Fruit fly (Drosophila melanogaster) whole organism, embryonic: Measurements from ENCODE around the gene CG13796.

Source experiments
- CG10959 ChIP-seq: fragments of 200-800 bp; sonication (Bioruptor generic); IDR thresholded peaks from 2 replicates; pipeline ENCODE4 v1.3.6; 2022; ENCODE audit warnings: missing biosample characterization, missing genetic modification characterization
- CG11085 ChIP-seq: fragments of 200-800 bp; sonication (Bioruptor generic); IDR thresholded peaks from 2 replicates; pipeline ENCODE4 v1.3.6; 2022; ENCODE audit warnings: missing biosample characterization, missing genetic modification characterization
- CG11504 ChIP-seq: fragments of 200-800 bp; sonication (Bioruptor generic); optimal IDR thresholded peaks from 3 replicates; lab custom pipeline; 2019; ENCODE audit warnings: missing biosample characterization, mild to moderate bottlenecking, missing genetic modification characterization, moderate library complexity
- CG11696 ChIP-seq: fragments of 200-800 bp; sonication (Bioruptor generic); IDR thresholded peaks from 2 replicates; pipeline ENCODE4 v1.3.6; 2022; ENCODE audit warnings: missing biosample characterization, missing genetic modification characterization
- CG12744 ChIP-seq: fragments of 200-800 bp; sonication (Bioruptor generic); optimal IDR thresholded peaks from 2 replicates; lab custom pipeline; 2016; ENCODE audit warnings: missing biosample characterization, missing genetic modification characterization
- CG13123 ChIP-seq: fragments of 200-800 bp; sonication (Bioruptor generic); optimal IDR thresholded peaks from 2 replicates; lab custom pipeline; 2016; ENCODE audit warnings: missing biosample characterization, missing genetic modification characterization
- CG13894 ChIP-seq: fragments of 200-800 bp; sonication (Bioruptor generic); optimal IDR thresholded peaks from 3 replicates; lab custom pipeline; 2018; ENCODE audit warnings: missing biosample characterization, mild to moderate bottlenecking, missing genetic modification characterization, moderate library complexity
- CG18476 ChIP-seq: fragments of 200-800 bp; sonication (Bioruptor generic); optimal IDR thresholded peaks from 2 replicates; lab custom pipeline; 2016; ENCODE audit warnings: missing biosample characterization, mild to moderate bottlenecking, missing genetic modification characterization
- CG2120 ChIP-seq: fragments of 200-800 bp; sonication (Bioruptor generic); optimal IDR thresholded peaks from 3 replicates; lab custom pipeline; 2016; ENCODE audit warnings: missing biosample characterization, missing genetic modification characterization
- CG30403 ChIP-seq: fragments of 200-800 bp; sonication (Bioruptor generic); optimal IDR thresholded peaks from 3 replicates; lab custom pipeline; 2016; ENCODE audit warnings: missing biosample characterization, missing genetic modification characterization
- CG3281 ChIP-seq: fragments of 200-800 bp; sonication (Bioruptor generic); optimal IDR thresholded peaks from 3 replicates; lab custom pipeline; 2017; ENCODE audit warnings: missing biosample characterization, mild to moderate bottlenecking, missing genetic modification characterization
- CG34422 ChIP-seq: fragments of 200-800 bp; sonication (Bioruptor generic); IDR thresholded peaks from 3 replicates; pipeline ENCODE4 v1.3.6; 2022; ENCODE audit warnings: missing biosample characterization, missing genetic modification characterization
- CG3726 ChIP-seq: fragments of 200-800 bp; sonication (Bioruptor generic); IDR thresholded peaks from 3 replicates; pipeline ENCODE4, ENCODE4 v1.3.6; 2022; ENCODE audit warnings: missing biosample characterization, missing genetic modification characterization
- CG43689 ChIP-seq: fragments of 200-800 bp; sonication (Bioruptor generic); IDR thresholded peaks from 2 replicates; pipeline ENCODE4 v1.3.6; 2022; ENCODE audit warnings: missing biosample characterization, missing genetic modification characterization
- CG6254 ChIP-seq: fragments of 200-800 bp; sonication (Bioruptor generic); optimal IDR thresholded peaks from 3 replicates; lab custom pipeline; 2017; ENCODE audit warnings: mild to moderate bottlenecking, missing biosample characterization, missing genetic modification reagents, missing genetic modification characterization
- CG7372 ChIP-seq: fragments of 200-800 bp; sonication (Bioruptor generic); IDR thresholded peaks from 2 replicates; pipeline ENCODE4 v1.3.6; 2022; ENCODE audit warnings: missing biosample characterization, missing genetic modification characterization
- CG9932 ChIP-seq: fragments of 200-800 bp; sonication (Bioruptor generic); IDR thresholded peaks from 2 replicates; pipeline ENCODE4 v1.3.6; 2022; ENCODE audit warnings: missing biosample characterization, missing genetic modification characterization
- D19A ChIP-seq: fragments of 200-800 bp; optimal IDR thresholded peaks from 3 replicates; lab custom pipeline; 2019; ENCODE audit warnings: missing biosample characterization, mild to moderate bottlenecking, missing genetic modification characterization, moderate library complexity
- Drgx ChIP-seq: fragments of 200-800 bp; sonication (Bioruptor generic); IDR thresholded peaks from 2 replicates; pipeline ENCODE4 v1.3.6; 2022; ENCODE audit warnings: missing biosample characterization, missing genetic modification characterization
- Fer3 ChIP-seq: fragments of 200-800 bp; sonication (Bioruptor generic); optimal IDR thresholded peaks from 2 replicates; lab custom pipeline; 2018; ENCODE audit warnings: missing biosample characterization, mild to moderate bottlenecking, missing genetic modification characterization, moderate library complexity
- HLH54F ChIP-seq: fragments of 200-800 bp; sonication (Bioruptor generic); optimal IDR thresholded peaks from 3 replicates; lab custom pipeline; 2016; ENCODE audit warnings: missing biosample characterization, missing genetic modification characterization
- Hand ChIP-seq: fragments of 200-800 bp; sonication (Bioruptor generic); optimal IDR thresholded peaks from 2 replicates; lab custom pipeline; 2017; ENCODE audit warnings: mild to moderate bottlenecking, missing biosample characterization, missing genetic modification reagents, missing genetic modification characterization
- Hmx ChIP-seq: fragments of 200-800 bp; sonication (Bioruptor generic); optimal IDR thresholded peaks from 2 replicates; lab custom pipeline; 2016; ENCODE audit warnings: missing biosample characterization, missing genetic modification characterization
- Hr78 ChIP-seq, 2 experiments: fragments of 200-800 bp in 1 of 2; fragments of >200 bp in 1 of 2; sonication (Bioruptor generic) in 1 of 2; optimal IDR thresholded peaks; 2 replicates each; lab custom pipeline; 2017 to 2019; ENCODE audit warnings: missing biosample characterization in 2 of 2, missing genetic modification characterization in 2 of 2, mild to moderate bottlenecking in 1 of 2, moderate library complexity in 1 of 2
- Nf-YC ChIP-seq: fragments of 200-800 bp; optimal IDR thresholded peaks from 3 replicates; lab custom pipeline; 2019; ENCODE audit warnings: missing biosample characterization, mild to moderate bottlenecking, missing genetic modification characterization, moderate library complexity
- Opbp ChIP-seq: fragments of 200-800 bp; sonication (Bioruptor generic); IDR thresholded peaks from 3 replicates; pipeline ENCODE4 v1.3.6; 2022; ENCODE audit warnings: missing biosample characterization, missing genetic modification characterization; ENCODE audit not compliant: partially characterized antibody
- Scr ChIP-seq: fragments of 200-800 bp; sonication (Bioruptor generic); IDR thresholded peaks from 2 replicates; pipeline ENCODE4 v1.3.6; 2022; ENCODE audit warnings: missing biosample characterization, missing genetic modification characterization; ENCODE audit not compliant: partially characterized antibody
- Spps ChIP-seq: fragments of 200-800 bp; sonication (Bioruptor generic); optimal IDR thresholded peaks from 2 replicates; lab custom pipeline; 2018; ENCODE audit warnings: missing biosample characterization, mild to moderate bottlenecking, missing genetic modification characterization
- Trl ChIP-seq, 3 experiments: fragments of >200 bp in 2 of 3; fragments of 200-800 bp in 1 of 3; sonication (Bioruptor generic) in 1 of 3; optimal IDR thresholded peaks; 2 replicates in 1 of 3; 3 replicates in 2 of 3; lab custom pipeline; 2016 to 2017; ENCODE audit warnings: missing biosample characterization in 1 of 3, missing genetic modification characterization in 1 of 3
- Usf ChIP-seq: fragments of 200-800 bp; sonication (Bioruptor generic); optimal IDR thresholded peaks from 2 replicates; lab custom pipeline; 2017; ENCODE audit warnings: missing genotype, missing biosample characterization, missing genetic modification characterization
- ase ChIP-seq: fragments of 200-800 bp; sonication (Bioruptor generic); IDR thresholded peaks from 3 replicates; pipeline ENCODE4 v1.3.6; 2022; ENCODE audit warnings: missing biosample characterization, missing genetic modification characterization
- caup ChIP-seq: fragments of 200-800 bp; sonication (Bioruptor generic); optimal IDR thresholded peaks from 3 replicates; lab custom pipeline; 2017; ENCODE audit warnings: missing biosample characterization, mild to moderate bottlenecking, missing genetic modification characterization, moderate library complexity; ENCODE audit not compliant: severe bottlenecking
- corto ChIP-seq: fragments of 200-800 bp; sonication (Bioruptor generic); optimal IDR thresholded peaks from 2 replicates; lab custom pipeline; 2016; ENCODE audit warnings: missing biosample characterization, mild to moderate bottlenecking, missing genetic modification characterization, moderate library complexity
- crol ChIP-seq: fragments of 200-800 bp; sonication (Bioruptor generic); IDR thresholded peaks from 2 replicates; pipeline ENCODE4 v1.3.6; 2022; ENCODE audit warnings: missing biosample characterization, missing genetic modification characterization
- ems ChIP-seq: fragments of 200-800 bp; sonication (Bioruptor generic); optimal IDR thresholded peaks from 3 replicates; lab custom pipeline; 2016; ENCODE audit warnings: missing biosample characterization, missing genetic modification characterization
- fd3F ChIP-seq: fragments of 200-800 bp; sonication (Bioruptor generic); optimal IDR thresholded peaks from 2 replicates; lab custom pipeline; 2018; ENCODE audit warnings: missing biosample characterization, mild to moderate bottlenecking, missing genetic modification characterization, moderate library complexity
- fd96Cb ChIP-seq: fragments of 200-800 bp; sonication (Bioruptor generic); optimal IDR thresholded peaks from 2 replicates; lab custom pipeline; 2018; ENCODE audit warnings: missing biosample characterization, mild to moderate bottlenecking, missing genetic modification characterization, moderate library complexity
- gem ChIP-seq: fragments of 200-800 bp; sonication (Bioruptor generic); optimal IDR thresholded peaks from 2 replicates; lab custom pipeline; 2019; ENCODE audit warnings: missing biosample characterization, mild to moderate bottlenecking, missing genetic modification characterization, moderate library complexity
- gt ChIP-seq: fragments of 200-800 bp; sonication (Bioruptor generic); IDR thresholded peaks from 2 replicates; pipeline ENCODE4 v1.3.6; 2022; ENCODE audit warnings: missing biosample characterization, missing genetic modification characterization
- hbn ChIP-seq: fragments of 200-800 bp; sonication (Bioruptor generic); IDR thresholded peaks from 2 replicates; pipeline ENCODE4 v1.3.6; 2022; ENCODE audit warnings: missing biosample characterization, missing genetic modification characterization; ENCODE audit not compliant: partially characterized antibody
- ind ChIP-seq: fragments of 200-800 bp; sonication (Bioruptor generic); optimal IDR thresholded peaks from 3 replicates; lab custom pipeline; 2016; ENCODE audit warnings: missing biosample characterization, missing genetic modification characterization
- pan ChIP-seq, 4 experiments: fragments of >200 bp in 3 of 4; fragments of 200-800 bp in 1 of 4; sonication (Bioruptor generic) in 1 of 4; optimal IDR thresholded peaks in 3 of 4; IDR thresholded peaks in 1 of 4; 2 replicates each; pipeline versions ENCODE4 v1.3.6 to Lab custom; 2017 to 2022; ENCODE audit warnings: missing biosample characterization in 2 of 4, missing genetic modification characterization in 2 of 4, mixed read lengths in 1 of 4
- pho ChIP-seq: fragments of 200-800 bp; sonication (Bioruptor generic); optimal IDR thresholded peaks from 2 replicates; lab custom pipeline; 2016; ENCODE audit warnings: missing biosample characterization, missing genetic modification characterization
- phol ChIP-seq: fragments of 200-800 bp; sonication (Bioruptor generic); optimal IDR thresholded peaks from 3 replicates; lab custom pipeline; 2018; ENCODE audit warnings: missing biosample characterization, mild to moderate bottlenecking, missing genetic modification characterization, moderate library complexity
- sens ChIP-seq: fragments of 200-800 bp; sonication (Bioruptor generic); peaks from one replicate; lab custom pipeline; 2016; ENCODE audit warnings: missing biosample characterization, missing genetic modification characterization
- sim ChIP-seq: fragments of 200-800 bp; sonication (Bioruptor generic); IDR thresholded peaks from 2 replicates; pipeline ENCODE4 v1.3.6; 2022; ENCODE audit warnings: missing biosample characterization, missing genetic modification characterization
- ssp ChIP-seq: fragments of 200-800 bp; sonication (Bioruptor generic); IDR thresholded peaks from 2 replicates; pipeline ENCODE4 v1.3.6; 2022; ENCODE audit warnings: missing biosample characterization, missing genetic modification characterization
- tio ChIP-seq: fragments of 200-800 bp; sonication (Bioruptor generic); optimal IDR thresholded peaks from 2 replicates; lab custom pipeline; 2017; ENCODE audit warnings: missing biosample characterization, missing genetic modification characterization, inconsistent platforms
- usp ChIP-seq: fragments of >200 bp; optimal IDR thresholded peaks from 2 replicates; lab custom pipeline; 2017; ENCODE audit warnings: missing biosample characterization, missing genetic modification characterization
- zfh1 ChIP-seq: fragments of 200-800 bp; sonication (Bioruptor generic); IDR thresholded peaks from 3 replicates; pipeline ENCODE4 v1.3.6; 2022; ENCODE audit warnings: missing biosample characterization, missing genetic modification characterization

The CG13796 gene

dm6 chr2L:7756835-7757234, 24.4 kb upstream of the CG13796 start (continued):
- TF ChIP-seq crol (GFP tag; lab: Robert Waterston, UW), result no peak
- TF ChIP-seq fd96Cb (tag; lab: Kevin White, UChicago), result no peak
- 0 out of 2 replicates have a peak, but pooled peaks have one; percentile 10 for TF ChIP-seq CG9932
- no peak for TF ChIP-seq hbn (GFP tag; lab: Robert Waterston, UW)
- peak; percentile 26 for TF ChIP-seq tio
- TF ChIP-seq Hand (GFP tag; lab: Kevin White, UChicago), result no peak
- peak; percentile 50 for TF ChIP-seq gem (tag; lab: Kevin White, UChicago)
- no peak for TF ChIP-seq Opbp (GFP tag; lab: Robert Waterston, UW)
- no peak for TF ChIP-seq phol (tag; lab: Kevin White, UChicago)
- TF ChIP-seq CG43689 (GFP tag; lab: Robert Waterston, UW), result 0 out of 2 replicates have a peak, but pooled peaks have one; percentile 6
- no peak for TF ChIP-seq ssp (GFP tag; lab: Robert Waterston, UW)
- TF ChIP-seq zfh1 (GFP tag; lab: Robert Waterston, UW), result no peak
- 0 out of 3 replicates have a peak, but pooled peaks have one; percentile 10 for TF ChIP-seq CG3726 (GFP tag; lab: Robert Waterston, UW)
- TF ChIP-seq sim (GFP tag; lab: Robert Waterston, UW), result no peak
- no peak for TF ChIP-seq CG10959
- no peak for TF ChIP-seq CG18476 (GFP tag; lab: Kevin White, UChicago)
- TF ChIP-seq usp (GFP tag; lab: Kevin White, UChicago), result no peak
- TF ChIP-seq pho, result no peak
- no peak for TF ChIP-seq caup
- TF ChIP-seq ind, result peak; percentile 14
- no peak for TF ChIP-seq CG30403 (GFP tag; lab: Kevin White, UChicago)
- TF ChIP-seq ems (GFP tag; lab: Kevin White, UChicago), result no peak
- no peak for TF ChIP-seq CG7372 (GFP tag; lab: Robert Waterston, UW)
- TF ChIP-seq Fer3 (tag; lab: Kevin White, UChicago), result peak; percentile 8
- TF ChIP-seq fd3F (GFP tag; lab: Kevin White, UChicago), result no peak
- peak; percentile 34 for TF ChIP-seq CG11504 (tag; lab: Kevin White, UChicago)
- TF ChIP-seq CG2120 (GFP tag; lab: Kevin White, UChicago), result peak; percentile 20
- TF ChIP-seq Hr78 (GFP tag; optimal IDR thresholded peaks at IDR 0.05; lab: Kevin White, UChicago), result no peak
- no peak for TF ChIP-seq CG13894 (tag; lab: Kevin White, UChicago)
- TF ChIP-seq CG34422 (GFP tag; lab: Robert Waterston, UW), result 0 out of 3 replicates have a peak, but pooled peaks have one; percentile 16
- no peak for TF ChIP-seq CG13123 (GFP tag; lab: Kevin White, UChicago)
- TF ChIP-seq Trl (optimal IDR thresholded peaks at IDR 0.05; lab: Kevin White, UChicago), result no peak
- no peak for TF ChIP-seq Trl (GFP tag; optimal IDR thresholded peaks at IDR 0.05; lab: Kevin White, UChicago)
- 0 out of 2 replicates have a peak, but pooled peaks have one; percentile 18 for TF ChIP-seq CG11696 (GFP tag; lab: Robert Waterston, UW)
- no peak for TF ChIP-seq CG3281 (GFP tag; lab: Kevin White, UChicago)
- TF ChIP-seq Drgx (GFP tag; lab: Robert Waterston, UW), result 0 out of 2 replicates have a peak, but pooled peaks have one; percentile 23
- TF ChIP-seq Scr, result no peak
- TF ChIP-seq Spps, result no peak
- no peak for TF ChIP-seq Hmx (GFP tag; lab: Kevin White, UChicago)
- no peak for TF ChIP-seq Nf-YC
- no peak for TF ChIP-seq HLH54F (GFP tag; lab: Kevin White, UChicago)
- no peak for TF ChIP-seq corto (GFP tag; lab: Kevin White, UChicago)
- 0 out of 3 replicates have a peak, but pooled peaks have one; percentile 28 for TF ChIP-seq ase
- no peak for TF ChIP-seq gt (GFP tag; lab: Robert Waterston, UW)
- no peak for TF ChIP-seq pan (optimal IDR thresholded peaks at IDR 0.05; lab: Kevin White, UChicago)
- TF ChIP-seq pan (GFP tag; optimal IDR thresholded peaks at IDR 0.05 in 1 of 2, IDR thresholded peaks at IDR 0.05 in 1 of 2), result peak in 1 of 2 experiments; percentile 48
- no peak for TF ChIP-seq Usf (GFP tag; lab: Kevin White, UChicago)
- TF ChIP-seq D19A (tag; lab: Kevin White, UChicago), result no peak
- TF ChIP-seq CG11085 (GFP tag; lab: Robert Waterston, UW), result no peak
- no peak for TF ChIP-seq CG12744 (GFP tag; lab: Kevin White, UChicago)
- TF ChIP-seq CG6254, result no peak
- peak; percentile 69 for TF ChIP-seq sens
